Fruit fly (Drosophila melanogaster): ENCODE results near the gene CG1368.
A peak's percentile ranks its signal among the peaks of the same experiment; 100 is the strongest.

Gene CG1368

dm6 chrX:14209209-14209781 lies 34.7 kb downstream of the CG1368 start:
- peak; percentile 2 for TF ChIP-seq Sp1 (GFP tag; optimal IDR thresholded peaks at IDR 0.05)
- TF ChIP-seq fru (GFP tag; optimal IDR thresholded peaks at IDR 0.05): peak; percentile 2
- TF ChIP-seq GATAd (GFP tag; optimal IDR thresholded peaks at IDR 0.05): no peak
- TF ChIP-seq ey (GFP tag; optimal IDR thresholded peaks at IDR 0.05): peak; percentile 20
- TF ChIP-seq h (GFP tag; optimal IDR thresholded peaks at IDR 0.05): peak; percentile 19
- peak in 1 of 2 experiments; percentile 28 for TF ChIP-seq foxo (GFP tag; optimal IDR thresholded peaks at IDR 0.05)
- no peak for TF ChIP-seq Rel (GFP tag; optimal IDR thresholded peaks at IDR 0.05)
- TF ChIP-seq Rel (tag; optimal IDR thresholded peaks at IDR 0.05): peak; percentile 62
- TF ChIP-seq Hnf4 (GFP tag; optimal IDR thresholded peaks at IDR 0.05): no peak

DNA sequence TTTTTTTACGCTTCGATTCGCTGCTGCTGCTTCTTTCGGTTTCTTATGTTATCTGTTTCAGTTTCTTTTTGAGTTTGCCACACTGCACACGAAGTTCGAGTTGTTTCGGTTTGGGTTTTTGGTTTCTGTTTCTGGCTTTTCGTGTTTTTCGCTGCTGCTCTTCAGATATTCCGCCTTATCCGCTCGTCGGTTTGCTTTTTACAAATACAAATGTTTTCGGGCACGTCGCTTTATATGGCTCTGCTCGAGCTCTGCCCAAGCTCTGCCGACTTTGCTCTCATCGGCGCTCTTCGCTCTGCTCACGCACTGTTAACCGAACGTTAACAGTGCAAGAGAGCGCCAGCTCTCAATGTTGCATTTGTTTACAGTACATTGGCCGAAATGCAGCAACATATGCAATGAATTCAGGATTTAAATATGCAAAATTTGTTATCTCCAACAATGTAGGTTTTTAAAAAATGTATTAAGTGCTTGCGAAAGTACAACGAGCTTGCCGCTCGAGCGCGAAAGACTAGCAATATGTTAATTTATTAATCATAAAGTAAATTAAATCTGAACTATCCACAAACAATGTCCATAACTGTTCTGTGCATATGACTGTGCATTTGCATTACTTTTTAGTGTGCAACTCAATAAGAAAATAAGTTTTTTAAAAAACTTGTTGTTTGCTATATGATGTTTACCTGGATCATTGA lies 36.8 kb downstream of the CG1368 start:
- no peak for TF ChIP-seq dmrt93B (GFP tag; optimal IDR thresholded peaks at IDR 0.05)
- TF ChIP-seq OdsH (GFP tag; optimal IDR thresholded peaks at IDR 0.05): no peak
- no peak for TF ChIP-seq br (GFP tag; optimal IDR thresholded peaks at IDR 0.05)
- TF ChIP-seq h (GFP tag; optimal IDR thresholded peaks at IDR 0.05): peak; percentile 2
- no peak for TF ChIP-seq Abd-B (GFP tag; optimal IDR thresholded peaks at IDR 0.05)
- peak; percentile 29 for TF ChIP-seq CrebA (GFP tag; optimal IDR thresholded peaks at IDR 0.05; ENCODE audit: borderline replicate concordance)
- TF ChIP-seq usp (GFP tag; optimal IDR thresholded peaks at IDR 0.05): no peak
- no peak for TF ChIP-seq Mio (GFP tag; optimal IDR thresholded peaks at IDR 0.05)
- no peak for TF ChIP-seq tai (GFP tag; optimal IDR thresholded peaks at IDR 0.05)
- TF ChIP-seq rgr (GFP tag; optimal IDR thresholded peaks at IDR 0.05): no peak
- no peak for TF ChIP-seq Rel (GFP tag; optimal IDR thresholded peaks at IDR 0.05)
- TF ChIP-seq Rel (tag; optimal IDR thresholded peaks at IDR 0.05): peak; percentile 53
- TF ChIP-seq Dif (GFP tag; optimal IDR thresholded peaks at IDR 0.05; ENCODE audit: partially characterized antibody): peak; percentile 66
- TF ChIP-seq Hnf4 (GFP tag; optimal IDR thresholded peaks at IDR 0.05): no peak
- TF ChIP-seq Dfd (GFP tag; optimal IDR thresholded peaks at IDR 0.05): no peak
- TF ChIP-seq brk (GFP tag; optimal IDR thresholded peaks at IDR 0.05): no peak
- TF ChIP-seq Hr83 (GFP tag; optimal IDR thresholded peaks at IDR 0.05; ENCODE audit: poor library complexity, severe bottlenecking): no peak
- no peak for TF ChIP-seq pan (optimal IDR thresholded peaks at IDR 0.05)
- TF ChIP-seq Vsx2 (GFP tag; optimal IDR thresholded peaks at IDR 0.05; ENCODE audit: partially characterized antibody): peak; percentile 24
- TF ChIP-seq CG9705 (GFP tag; optimal IDR thresholded peaks at IDR 0.05): no peak
- no peak for TF ChIP-seq GATAd (GFP tag; optimal IDR thresholded peaks at IDR 0.05)
- no peak for TF ChIP-seq HLH106 (tag; optimal IDR thresholded peaks at IDR 0.05)
- TF ChIP-seq ey (GFP tag; optimal IDR thresholded peaks at IDR 0.05): no peak
- TF ChIP-seq Jra (GFP tag; optimal IDR thresholded peaks at IDR 0.05): no peak
- no peak for TF ChIP-seq N (GFP tag; optimal IDR thresholded peaks at IDR 0.05)
- peak in 1 of 2 experiments; percentile 7 for TF ChIP-seq foxo (GFP tag; optimal IDR thresholded peaks at IDR 0.05)
- no peak for TF ChIP-seq sv (GFP tag; optimal IDR thresholded peaks at IDR 0.05)
- TF ChIP-seq lola (GFP tag; optimal IDR thresholded peaks at IDR 0.05): no peak
- no peak for TF ChIP-seq jim (GFP tag; optimal IDR thresholded peaks at IDR 0.05)
- no peak for TF ChIP-seq CG32264 (GFP tag; optimal IDR thresholded peaks at IDR 0.05)
- no peak for TF ChIP-seq sage (GFP tag; optimal IDR thresholded peaks at IDR 0.05)
- TF ChIP-seq Hr78 (GFP tag; optimal IDR thresholded peaks at IDR 0.05): no peak
- TF ChIP-seq dl (GFP tag; optimal IDR thresholded peaks at IDR 0.05; ENCODE audit: insufficient read depth in 1 of 2, partially characterized antibody in 2 of 2): peak in 1 of 2 experiments; percentile 44
- TF ChIP-seq fru (GFP tag; optimal IDR thresholded peaks at IDR 0.05): peak; percentile 31
- peak; percentile 23 for TF ChIP-seq woc (GFP tag; optimal IDR thresholded peaks at IDR 0.05)
- peak; percentile 55 for TF ChIP-seq psq (GFP tag; optimal IDR thresholded peaks at IDR 0.05)
- TF ChIP-seq Myc (optimal IDR thresholded peaks at IDR 0.05): no peak
- no peak for TF ChIP-seq dsf (GFP tag; optimal IDR thresholded peaks at IDR 0.05; ENCODE audit: borderline replicate concordance)
- TF ChIP-seq Sp1 (GFP tag; optimal IDR thresholded peaks at IDR 0.05): no peak

Measured in whole organism, wandering third instar larva.